Worm (Caenorhabditis elegans): ENCODE measurements around the gene mrpl-11.

DNA sequence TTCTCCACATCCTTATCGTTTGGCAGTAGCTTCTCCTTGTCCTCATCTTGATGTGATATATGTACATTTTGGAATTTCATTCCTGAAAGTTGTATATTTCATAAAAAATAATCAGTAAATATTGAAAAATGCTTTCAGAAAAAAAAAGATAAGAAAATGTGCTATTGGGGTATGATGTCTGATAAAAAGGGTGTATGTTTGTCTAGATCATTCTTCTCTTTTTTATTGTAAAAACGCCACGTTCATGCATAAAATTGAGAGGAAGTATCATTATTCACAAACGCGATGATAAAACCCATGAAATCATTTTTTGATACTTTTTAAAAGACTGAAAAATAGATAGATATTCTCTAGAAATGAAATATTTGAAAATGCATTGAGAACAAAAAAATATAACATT is 31.2 kb downstream of the mrpl-11 start:
- TF ChIP-seq pqm-1 (tag; optimal IDR thresholded peaks at IDR 0.05) (peak; percentile 96), unc-62 (GFP tag; optimal IDR thresholded peaks at IDR 0.05) (no peak), nhr-77 (tag; optimal IDR thresholded peaks at IDR 0.05) (no peak), ceh-28 (tag; optimal IDR thresholded peaks at IDR 0.05) (no peak), nhr-76 (tag; optimal IDR thresholded peaks at IDR 0.05) (no peak), ama-1 (optimal IDR thresholded peaks at IDR 0.05) (no peak), nhr-23 (tag; optimal IDR thresholded peaks at IDR 0.05) (no peak), fkh-2 (tag; optimal IDR thresholded peaks at IDR 0.05) (no peak)

Measured in whole organism, L3 larva.